Worm (Caenorhabditis elegans): ENCODE measurements around the gene ppm-1.D.

ppm-1.D gene

ce11 chrIII:2331033-2331625, at the start of gene ppm-1.D, which contains the start of gene Y54F10BM.13:
ppm-1.D (plus strand) TSS chrIII:2331572.
Y54F10BM.13 (minus strand) TSS chrIII:2331083.
- TF ChIP-seq hmbx-1 (tag; optimal IDR thresholded peaks at IDR 0.05) (no peak), aly-1 (tag; optimal IDR thresholded peaks at IDR 0.05) (no peak), F13C5.2 (tag; optimal IDR thresholded peaks at IDR 0.05) (no peak)

DNA sequence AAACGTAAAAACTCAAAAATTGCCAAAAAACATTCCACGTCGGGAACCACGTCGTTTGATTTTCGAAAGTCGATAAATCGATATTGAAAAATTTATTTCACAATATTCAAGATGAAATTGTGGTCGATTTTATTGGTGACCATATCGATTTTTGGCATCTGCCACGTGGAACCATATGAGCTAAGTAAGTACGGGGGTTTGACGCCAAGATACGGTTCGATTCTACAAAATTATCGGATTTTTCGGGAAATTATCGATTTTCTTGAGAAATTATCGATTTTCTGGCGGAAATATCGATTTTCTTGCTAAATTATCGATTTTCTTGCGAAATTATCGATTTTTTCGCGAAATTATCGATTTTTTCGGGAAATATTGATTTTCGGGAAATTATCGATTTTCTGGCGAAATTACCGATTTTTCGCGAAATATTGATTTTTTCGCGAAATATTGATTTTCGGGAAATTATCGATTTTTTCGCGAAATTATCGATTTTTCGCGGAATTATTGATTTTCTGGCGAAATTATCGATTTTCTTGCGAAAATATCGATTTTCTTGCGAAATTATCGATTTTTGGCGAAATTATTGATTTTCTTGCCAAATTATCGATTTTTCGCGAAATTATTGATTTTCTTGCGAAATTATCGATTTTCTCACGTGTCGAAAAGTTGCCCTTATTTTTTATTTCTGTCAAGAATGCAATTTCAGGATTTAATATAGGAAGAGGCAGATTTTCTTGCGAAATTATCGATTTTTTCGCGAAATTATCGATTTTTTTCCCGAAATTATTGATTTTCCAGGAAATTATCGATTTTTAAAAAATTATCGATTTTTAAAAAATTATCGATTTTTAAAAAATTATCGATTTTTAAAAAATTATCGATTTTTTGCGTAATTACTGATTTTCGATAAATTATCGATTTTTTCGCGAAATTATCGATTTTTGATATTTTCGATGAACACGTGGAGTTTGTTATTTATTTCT, 49.1 kb upstream of the ppm-1.D start, which contains the start of gene Y54F10BM.3:
Y54F10BM.3 (plus strand) TSS at position 51 of the 983 bp plus-strand sequence.
- no peak for TF ChIP-seq tbx-37 (GFP tag; conservative IDR thresholded peaks at IDR 0.05)
- no peak for TF ChIP-seq sea-1 (GFP tag; conservative IDR thresholded peaks at IDR 0.05)
- no peak for TF ChIP-seq aly-1 (tag; optimal IDR thresholded peaks at IDR 0.05)
- TF ChIP-seq tra-4 (tag; optimal IDR thresholded peaks at IDR 0.05), result no peak
- TF ChIP-seq flt-1 (GFP tag; IDR thresholded peaks at IDR 0.05), result no peak
- TF ChIP-seq hnd-1 (tag; optimal IDR thresholded peaks at IDR 0.05), result no peak
- TF ChIP-seq tbx-11 (GFP tag; IDR thresholded peaks at IDR 0.05), result no peak
- no peak for TF ChIP-seq ceh-36 (tag; optimal IDR thresholded peaks at IDR 0.05)
- no peak for TF ChIP-seq hmbx-1 (tag; optimal IDR thresholded peaks at IDR 0.05)
- TF ChIP-seq B0310.2 (tag; optimal IDR thresholded peaks at IDR 0.05), result no peak
- no peak for TF ChIP-seq ama-1 (optimal IDR thresholded peaks at IDR 0.05)
- no peak for TF ChIP-seq scrt-1 (GFP tag; IDR thresholded peaks at IDR 0.05)
- no peak for TF ChIP-seq hmg-4 (GFP tag; optimal IDR thresholded peaks at IDR 0.05)
- no peak for TF ChIP-seq pes-1 (GFP tag; IDR thresholded peaks at IDR 0.05)
- TF ChIP-seq F13C5.2 (tag; optimal IDR thresholded peaks at IDR 0.05), result no peak
- no peak for TF ChIP-seq ets-7 (tag; optimal IDR thresholded peaks at IDR 0.05)
- TF ChIP-seq ceh-13 (GFP tag; optimal IDR thresholded peaks at IDR 0.05), result no peak

- no peak for TF ChIP-seq ceh-36 (tag; optimal IDR thresholded peaks at IDR 0.05)
- TF ChIP-seq ets-7 (tag; optimal IDR thresholded peaks at IDR 0.05), result no peak
- TF ChIP-seq aly-1 (tag; optimal IDR thresholded peaks at IDR 0.05), result no peak
- no peak for TF ChIP-seq tbx-11 (GFP tag; IDR thresholded peaks at IDR 0.05)
- TF ChIP-seq tbx-37 (GFP tag; conservative IDR thresholded peaks at IDR 0.05), result no peak
- TF ChIP-seq ama-1 (optimal IDR thresholded peaks at IDR 0.05), result no peak
- no peak for TF ChIP-seq B0310.2 (tag; optimal IDR thresholded peaks at IDR 0.05)
- TF ChIP-seq F13C5.2 (tag; optimal IDR thresholded peaks at IDR 0.05), result no peak
- no peak for TF ChIP-seq hnd-1 (tag; optimal IDR thresholded peaks at IDR 0.05)
- no peak for TF ChIP-seq tra-4 (tag; optimal IDR thresholded peaks at IDR 0.05)
- no peak for TF ChIP-seq hmg-4 (GFP tag; optimal IDR thresholded peaks at IDR 0.05)
- TF ChIP-seq flt-1 (GFP tag; IDR thresholded peaks at IDR 0.05), result no peak
- no peak for TF ChIP-seq sea-1 (GFP tag; conservative IDR thresholded peaks at IDR 0.05)
- no peak for TF ChIP-seq pes-1 (GFP tag; IDR thresholded peaks at IDR 0.05)
- no peak for TF ChIP-seq ceh-13 (GFP tag; optimal IDR thresholded peaks at IDR 0.05)
Observed at ce11 chrIII:2283341-2283847, 48.0 kb upstream of the ppm-1.D start.

DNA sequence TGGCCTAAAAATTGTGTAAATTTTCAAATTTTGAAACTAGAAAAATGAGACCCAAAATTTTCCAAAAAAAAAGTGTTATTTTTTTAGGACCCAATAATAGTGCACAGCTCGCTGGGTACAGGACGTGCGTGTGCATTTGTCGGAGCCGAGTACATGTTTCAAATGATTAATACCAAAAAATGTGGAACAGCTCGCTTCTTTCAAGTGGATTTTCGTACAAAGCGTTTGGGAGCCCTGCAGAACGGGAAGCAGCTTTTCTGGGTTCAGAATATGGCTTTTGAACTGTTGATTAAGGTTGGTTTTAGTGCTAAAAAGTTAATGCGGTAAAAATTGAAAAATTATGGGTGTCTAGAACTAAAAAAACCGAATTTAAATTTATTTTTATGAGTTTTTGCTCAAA, 43.1 kb upstream of the ppm-1.D start:
- TF ChIP-seq F13C5.2 (tag; optimal IDR thresholded peaks at IDR 0.05), result no peak
- TF ChIP-seq sea-1 (GFP tag; conservative IDR thresholded peaks at IDR 0.05), result no peak
- no peak for TF ChIP-seq tbx-37 (GFP tag; conservative IDR thresholded peaks at IDR 0.05)
- no peak for TF ChIP-seq tbx-11 (GFP tag; IDR thresholded peaks at IDR 0.05)

ce11 chrIII:2291139-2291538, 40.2 kb upstream of the ppm-1.D start, which contains the start of gene fbxa-219:
fbxa-219 (plus strand) TSS chrIII:2291415.
- TF ChIP-seq F13C5.2 (tag; optimal IDR thresholded peaks at IDR 0.05) (no peak), sea-1 (GFP tag; conservative IDR thresholded peaks at IDR 0.05) (no peak), hnd-1 (tag; optimal IDR thresholded peaks at IDR 0.05) (no peak), ceh-13 (GFP tag; optimal IDR thresholded peaks at IDR 0.05) (no peak), tbx-11 (GFP tag; IDR thresholded peaks at IDR 0.05) (no peak), B0310.2 (tag; optimal IDR thresholded peaks at IDR 0.05) (no peak), hmbx-1 (tag; optimal IDR thresholded peaks at IDR 0.05) (no peak), hmg-4 (GFP tag; optimal IDR thresholded peaks at IDR 0.05) (no peak), ets-7 (tag; optimal IDR thresholded peaks at IDR 0.05) (no peak), aly-1 (tag; optimal IDR thresholded peaks at IDR 0.05) (no peak)

DNA sequence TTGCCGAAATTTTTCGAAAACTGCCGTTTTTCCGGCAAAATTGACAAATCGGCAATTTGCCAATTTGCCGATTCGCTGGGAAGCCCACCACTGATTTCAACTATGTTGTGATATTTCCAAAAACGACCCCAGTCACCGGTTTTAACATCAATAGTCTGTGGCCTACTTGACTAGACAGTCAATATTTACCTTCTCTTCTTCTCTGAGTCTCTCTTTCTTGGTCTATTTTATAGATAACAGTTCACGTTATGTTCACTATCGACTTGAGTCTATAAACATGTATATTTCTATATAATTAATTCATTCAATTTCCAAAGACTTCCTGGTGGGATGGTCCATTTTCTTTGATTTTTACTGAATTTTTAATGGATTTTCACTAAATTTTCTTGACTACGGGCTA, 36.6 kb upstream of the ppm-1.D start:
- no peak for TF ChIP-seq scrt-1 (GFP tag; IDR thresholded peaks at IDR 0.05)
- no peak for TF ChIP-seq flt-1 (GFP tag; IDR thresholded peaks at IDR 0.05)
- no peak for TF ChIP-seq ets-7 (tag; optimal IDR thresholded peaks at IDR 0.05)
- no peak for TF ChIP-seq tbx-11 (GFP tag; IDR thresholded peaks at IDR 0.05)
- no peak for TF ChIP-seq F13C5.2 (tag; optimal IDR thresholded peaks at IDR 0.05)
- no peak for TF ChIP-seq tbx-37 (GFP tag; conservative IDR thresholded peaks at IDR 0.05)
- TF ChIP-seq hmg-4 (GFP tag; optimal IDR thresholded peaks at IDR 0.05), result no peak
- no peak for TF ChIP-seq hnd-1 (tag; optimal IDR thresholded peaks at IDR 0.05)
- no peak for TF ChIP-seq hmbx-1 (tag; optimal IDR thresholded peaks at IDR 0.05)
- TF ChIP-seq aly-1 (tag; optimal IDR thresholded peaks at IDR 0.05), result no peak
- no peak for TF ChIP-seq B0310.2 (tag; optimal IDR thresholded peaks at IDR 0.05)
- TF ChIP-seq ceh-13 (GFP tag; optimal IDR thresholded peaks at IDR 0.05), result no peak
- TF ChIP-seq ama-1 (optimal IDR thresholded peaks at IDR 0.05), result no peak
- no peak for TF ChIP-seq tra-4 (tag; optimal IDR thresholded peaks at IDR 0.05)
- no peak for TF ChIP-seq ceh-36 (tag; optimal IDR thresholded peaks at IDR 0.05)

DNA sequence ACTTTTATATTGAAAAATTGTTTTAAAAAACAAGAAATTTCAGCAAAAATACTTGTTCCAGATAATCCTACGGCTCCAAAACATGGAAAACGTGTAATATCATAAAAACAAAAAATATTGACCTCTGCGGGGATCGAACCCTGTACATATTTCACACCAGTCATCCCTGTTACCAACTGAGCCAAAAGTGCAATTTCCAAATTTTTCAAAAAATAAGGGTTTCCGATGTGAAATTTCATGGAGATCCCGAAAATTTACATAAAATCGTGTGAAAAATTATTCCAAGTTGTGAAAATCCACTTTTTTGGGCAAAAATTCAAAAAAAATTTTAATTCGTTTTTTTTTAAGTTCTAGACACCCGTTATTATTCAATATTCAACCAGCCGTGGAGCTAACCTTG, 27.2 kb upstream of the ppm-1.D start:
- TF ChIP-seq F13C5.2 (tag; optimal IDR thresholded peaks at IDR 0.05), result no peak
- TF ChIP-seq aly-1 (tag; optimal IDR thresholded peaks at IDR 0.05), result no peak
- TF ChIP-seq scrt-1 (GFP tag; IDR thresholded peaks at IDR 0.05), result no peak
- TF ChIP-seq flt-1 (GFP tag; IDR thresholded peaks at IDR 0.05), result no peak
- no peak for TF ChIP-seq pes-1 (GFP tag; IDR thresholded peaks at IDR 0.05)
- no peak for TF ChIP-seq tbx-11 (GFP tag; IDR thresholded peaks at IDR 0.05)
- no peak for TF ChIP-seq hmbx-1 (tag; optimal IDR thresholded peaks at IDR 0.05)
- no peak for TF ChIP-seq tra-4 (tag; optimal IDR thresholded peaks at IDR 0.05)
- no peak for TF ChIP-seq B0310.2 (tag; optimal IDR thresholded peaks at IDR 0.05)
- TF ChIP-seq hmg-4 (GFP tag; optimal IDR thresholded peaks at IDR 0.05), result no peak
- TF ChIP-seq sea-1 (GFP tag; conservative IDR thresholded peaks at IDR 0.05), result no peak

All from whole organism, early embryonic.